Worm (Caenorhabditis elegans) whole organism, young adult: ENCODE results near the gene sec-61.A.

Source experiments
- B0019.2 ChIP-seq: fragments of 200-800 bp; sonication (Bioruptor generic); conservative IDR thresholded peaks from 2 replicates; pipeline ENCODE4 v1.3.6; 2022; ENCODE audit warnings: missing genetic modification reagents, missing genetic modification characterization, missing compliant biosample characterization
- B0261.1 ChIP-seq: sonication (generic microtip); optimal IDR thresholded peaks from 2 replicates; lab custom pipeline; 2016; ENCODE audit warnings: mild to moderate bottlenecking, missing genetic modification characterization, moderate library complexity, missing compliant biosample characterization
- C17E4.6 ChIP-seq: fragments of 200-800 bp; sonication (Bioruptor generic); IDR thresholded peaks from 2 replicates; pipeline ENCODE4 v1.3.6; 2022; ENCODE audit warnings: missing genetic modification reagents, missing genetic modification characterization, missing compliant biosample characterization
- F10E7.11 ChIP-seq: sonication (generic microtip); optimal IDR thresholded peaks from 2 replicates; lab custom pipeline; 2017; ENCODE audit warnings: mild to moderate bottlenecking, missing genetic modification characterization, moderate library complexity, missing compliant biosample characterization
- F23B12.7 ChIP-seq: sonication (generic microtip); optimal IDR thresholded peaks from 2 replicates; lab custom pipeline; 2017; ENCODE audit warnings: missing genetic modification characterization, mild to moderate bottlenecking, missing compliant biosample characterization, antibody characterized with exemption, moderate library complexity; ENCODE audit not compliant: insufficient read depth
- F52B5.7 ChIP-seq: sonication (generic microtip); optimal IDR thresholded peaks from 2 replicates; lab custom pipeline; 2016; ENCODE audit warnings: mild to moderate bottlenecking, missing genetic modification characterization, missing compliant biosample characterization
- F57A8.1 ChIP-seq: fragments of 200-800 bp; sonication (Bioruptor generic); optimal IDR thresholded peaks from 2 replicates; lab custom pipeline; 2018; ENCODE audit warnings: mild to moderate bottlenecking, missing genetic modification characterization, moderate library complexity, missing compliant biosample characterization
- F57C9.4 ChIP-seq: sonication (generic microtip); optimal IDR thresholded peaks from 2 replicates; lab custom pipeline; 2017; ENCODE audit warnings: mild to moderate bottlenecking, missing genetic modification characterization, missing compliant biosample characterization
- T07F8.4 ChIP-seq: sonication (generic microtip); optimal IDR thresholded peaks from 2 replicates; lab custom pipeline; 2016; ENCODE audit warnings: mild to moderate bottlenecking, missing genetic modification characterization, moderate library complexity, missing compliant biosample characterization
- Y67H2A.10 ChIP-seq: fragments of 200-800 bp; sonication (Bioruptor generic); conservative IDR thresholded peaks from 2 replicates; pipeline ENCODE4 v1.3.6; 2022; ENCODE audit warnings: missing genetic modification reagents, missing genetic modification characterization, missing compliant biosample characterization
- Y95B8A.8 ChIP-seq: fragments of 200-800 bp; sonication (Bioruptor generic); IDR thresholded peaks from 2 replicates; pipeline ENCODE4 v1.3.6; 2022; ENCODE audit warnings: missing genetic modification reagents, missing genetic modification characterization, missing compliant biosample characterization
- akir-1 ChIP-seq: fragments of 200-800 bp; sonication (Bioruptor generic); optimal IDR thresholded peaks from 2 replicates; lab custom pipeline; 2018; ENCODE audit warnings: mild to moderate bottlenecking, missing genetic modification characterization, moderate library complexity, missing compliant biosample characterization
- ama-1 ChIP-seq, 3 experiments: fragments of 150-350 bp in 1 of 3; sonication (generic microtip) in 2 of 3; optimal IDR thresholded peaks; 2 replicates each; lab custom pipeline; 2014 to 2018; ENCODE audit warnings: missing biosample characterization in 2 of 3, missing genetic modification characterization in 2 of 3, missing genetic modification reagents in 2 of 3
- atf-7 ChIP-seq: sonication (generic microtip); optimal IDR thresholded peaks from 2 replicates; lab custom pipeline; 2017; ENCODE audit warnings: mild to moderate bottlenecking, missing genetic modification characterization, missing compliant biosample characterization
- attf-5 ChIP-seq: fragments of 200-800 bp; sonication (Bioruptor generic); optimal IDR thresholded peaks from 2 replicates; lab custom pipeline; 2018; ENCODE audit warnings: mild to moderate bottlenecking, missing genetic modification characterization, missing compliant biosample characterization
- cebp-1 ChIP-seq, 2 experiments: fragments of 200-800 bp in 1 of 2; sonication (Bioruptor generic) in 1 of 2; sonication (generic microtip) in 1 of 2; IDR thresholded peaks in 1 of 2; optimal IDR thresholded peaks in 1 of 2; 2 replicates each; pipeline versions ENCODE4 v1.3.6 to Lab custom; 2017 to 2022; ENCODE audit warnings: missing compliant biosample characterization in 2 of 2, missing genetic modification characterization in 2 of 2, mild to moderate bottlenecking in 1 of 2, missing genetic modification reagents in 1 of 2, moderate library complexity in 1 of 2
- ceh-27 ChIP-seq: fragments of 200-800 bp; sonication (Bioruptor generic); optimal IDR thresholded peaks from 2 replicates; lab custom pipeline; 2018; ENCODE audit warnings: mild to moderate bottlenecking, missing genetic modification characterization, moderate library complexity, missing compliant biosample characterization
- ceh-79 ChIP-seq: sonication (generic microtip); optimal IDR thresholded peaks from 2 replicates; lab custom pipeline; 2017; ENCODE audit warnings: mild to moderate bottlenecking, missing genetic modification characterization, missing compliant biosample characterization
- die-1 ChIP-seq: sonication (generic microtip); optimal IDR thresholded peaks from 2 replicates; lab custom pipeline; 2016; ENCODE audit warnings: missing genotype, mild to moderate bottlenecking, missing genetic modification characterization, missing compliant biosample characterization
- dpff-1 ChIP-seq: sonication (generic microtip); optimal IDR thresholded peaks from 2 replicates; lab custom pipeline; 2017; ENCODE audit warnings: mild to moderate bottlenecking, missing genetic modification characterization, missing compliant biosample characterization
- efl-1 ChIP-seq: fragments of 150-350 bp; optimal IDR thresholded peaks from 2 replicates; lab custom pipeline; 2014; ENCODE audit warnings: missing biosample characterization, missing genetic modification reagents, missing genetic modification characterization
- egl-44 ChIP-seq: fragments of 200-800 bp; sonication (Bioruptor generic); IDR thresholded peaks from 2 replicates; pipeline ENCODE4 v1.3.6; 2022; ENCODE audit warnings: missing genetic modification reagents, missing genetic modification characterization, missing compliant biosample characterization
- ekl-4 ChIP-seq: fragments of 200-800 bp; sonication (Bioruptor generic); IDR thresholded peaks from 2 replicates; pipeline ENCODE4 v1.3.6; 2022; ENCODE audit warnings: missing genetic modification reagents, missing genetic modification characterization, missing compliant biosample characterization
- fkh-3 ChIP-seq: sonication (generic microtip); optimal IDR thresholded peaks from 2 replicates; lab custom pipeline; 2016; ENCODE audit warnings: mild to moderate bottlenecking, missing genetic modification characterization, missing compliant biosample characterization
- gei-17 ChIP-seq: fragments of 200-800 bp; sonication (Bioruptor generic); optimal IDR thresholded peaks from 2 replicates; lab custom pipeline; 2018; ENCODE audit warnings: mild to moderate bottlenecking, missing genetic modification characterization, missing compliant biosample characterization
- hmg-1.2 ChIP-seq: fragments of 200-800 bp; sonication (Bioruptor generic); IDR thresholded peaks from 2 replicates; pipeline ENCODE4 v1.3.6; 2022; ENCODE audit warnings: missing genetic modification reagents, missing genetic modification characterization, missing compliant biosample characterization
- hsf-1 ChIP-seq: fragments of 200-800 bp; sonication (Bioruptor generic); IDR thresholded peaks from 2 replicates; pipeline ENCODE4 v1.3.6; 2022; ENCODE audit warnings: missing genetic modification reagents, missing genetic modification characterization, missing compliant biosample characterization
- let-526 ChIP-seq: fragments of 200-800 bp; sonication (Bioruptor generic); IDR thresholded peaks from 2 replicates; pipeline ENCODE4 v1.3.6; 2022; ENCODE audit warnings: missing genetic modification reagents, missing genetic modification characterization, missing compliant biosample characterization
- lin-40 ChIP-seq: sonication (generic microtip); optimal IDR thresholded peaks from 2 replicates; lab custom pipeline; 2016; ENCODE audit warnings: missing genetic modification characterization, mild to moderate bottlenecking, missing compliant biosample characterization, missing genotype, missing genetic modification reagents
- lir-1 ChIP-seq: fragments of 200-800 bp; sonication (Bioruptor generic); conservative IDR thresholded peaks from 2 replicates; pipeline ENCODE4 v1.3.6; 2022; ENCODE audit warnings: missing genetic modification reagents, missing genetic modification characterization, missing compliant biosample characterization
- lsl-1 ChIP-seq: fragments of 200-800 bp; sonication (Bioruptor generic); optimal IDR thresholded peaks from 2 replicates; lab custom pipeline; 2018; ENCODE audit warnings: mild to moderate bottlenecking, missing genetic modification characterization, moderate library complexity, missing compliant biosample characterization
- madf-3 ChIP-seq: fragments of 200-800 bp; sonication (Bioruptor generic); IDR thresholded peaks from 2 replicates; pipeline ENCODE4 v1.3.6; 2022; ENCODE audit warnings: missing genetic modification reagents, missing genetic modification characterization, missing compliant biosample characterization
- mcd-1 ChIP-seq: fragments of 200-800 bp; sonication (Bioruptor generic); IDR thresholded peaks from 2 replicates; pipeline ENCODE4 v1.3.6; 2022; ENCODE audit warnings: missing genetic modification reagents, missing genetic modification characterization, missing compliant biosample characterization
- mel-28 ChIP-seq: sonication (generic microtip); optimal IDR thresholded peaks from 2 replicates; lab custom pipeline; 2016; ENCODE audit warnings: borderline replicate concordance, mild to moderate bottlenecking, missing genetic modification characterization, missing compliant biosample characterization
- nfya-1 ChIP-seq: sonication (generic microtip); optimal IDR thresholded peaks from 2 replicates; lab custom pipeline; 2017; ENCODE audit warnings: antibody characterized with exemption, missing compliant biosample characterization, missing genetic modification characterization, borderline replicate concordance; ENCODE audit not compliant: insufficient read depth
- nhr-80 ChIP-seq: sonication (generic microtip); optimal IDR thresholded peaks from 2 replicates; lab custom pipeline; 2016; ENCODE audit warnings: missing genetic modification characterization, missing compliant biosample characterization
- rec-8 ChIP-seq, 2 experiments: sonication (generic microtip); optimal IDR thresholded peaks; 2 replicates each; lab custom pipeline; 2016; ENCODE audit warnings: mild to moderate bottlenecking in 2 of 2, missing genetic modification characterization in 2 of 2, missing genetic modification reagents in 2 of 2, missing genotype in 2 of 2, missing biosample characterization in 1 of 2, missing compliant biosample characterization in 1 of 2, moderate library complexity in 1 of 2
- rpc-1 ChIP-seq, 2 experiments: fragments of 150-350 bp in 1 of 2; sonication (generic microtip) in 1 of 2; optimal IDR thresholded peaks; 2 replicates each; lab custom pipeline; 2014 to 2018; ENCODE audit warnings: missing biosample characterization in 1 of 2, missing genetic modification characterization in 1 of 2, missing genetic modification reagents in 1 of 2, missing genotype in 1 of 2
- sea-2 ChIP-seq: fragments of 200-800 bp; sonication (Bioruptor generic); IDR thresholded peaks from 2 replicates; pipeline ENCODE4 v1.3.6; 2022; ENCODE audit warnings: missing genetic modification characterization, missing compliant biosample characterization
- snpc-1.1 ChIP-seq: sonication (generic microtip); optimal IDR thresholded peaks from 2 replicates; lab custom pipeline; 2017; ENCODE audit warnings: missing genetic modification characterization, mild to moderate bottlenecking, missing compliant biosample characterization, antibody characterized with exemption, moderate library complexity, missing genotype, missing genetic modification reagents; ENCODE audit not compliant: insufficient read depth
- snpc-3.4 ChIP-seq: sonication (generic microtip); optimal IDR thresholded peaks from 2 replicates; lab custom pipeline; 2017; ENCODE audit warnings: missing genetic modification characterization, mild to moderate bottlenecking, missing compliant biosample characterization, antibody characterized with exemption, moderate library complexity, missing genotype, missing genetic modification reagents
- unc-130 ChIP-seq: sonication (generic microtip); optimal IDR thresholded peaks from 2 replicates; lab custom pipeline; 2016; ENCODE audit warnings: missing genetic modification reagents, missing genetic modification characterization, missing compliant biosample characterization
- unc-62 ChIP-seq: fragments of 150-350 bp; optimal IDR thresholded peaks from 2 replicates; lab custom pipeline; 2014; ENCODE audit warnings: missing biosample characterization, missing genetic modification reagents, missing genetic modification characterization
- ztf-18 ChIP-seq: sonication (generic microtip); optimal IDR thresholded peaks from 2 replicates; lab custom pipeline; 2016; ENCODE audit warnings: missing genotype, mild to moderate bottlenecking, missing genetic modification characterization, missing compliant biosample characterization
- ztf-25 ChIP-seq: fragments of 200-800 bp; sonication (Bioruptor generic); IDR thresholded peaks from 2 replicates; pipeline ENCODE4 v1.3.6; 2022; ENCODE audit warnings: missing genetic modification reagents, missing genetic modification characterization, missing compliant biosample characterization
- ztf-26 ChIP-seq: sonication (generic microtip); optimal IDR thresholded peaks from 2 replicates; lab custom pipeline; 2017; ENCODE audit warnings: missing genetic modification characterization, missing compliant biosample characterization
- ztf-28 ChIP-seq: fragments of 200-800 bp; sonication (Bioruptor generic); IDR thresholded peaks from 2 replicates; pipeline ENCODE4 v1.3.6; 2022; ENCODE audit warnings: missing genetic modification reagents, missing genetic modification characterization, missing compliant biosample characterization

The sec-61.A gene

ce11 chrIV:14872320-14872719 is 47.3 kb upstream of the sec-61.A start (continued):
- TF ChIP-seq ceh-27 (GFP tag; lab: Kevin White, UChicago) = no peak
- TF ChIP-seq lin-40 (tag; lab: Kevin White, UChicago) = no peak
- no peak for TF ChIP-seq unc-62
- peak; percentile 9 for TF ChIP-seq ztf-18
- TF ChIP-seq mel-28 (tag; lab: Kevin White, UChicago) = no peak
- no peak for TF ChIP-seq akir-1 (GFP tag; lab: Kevin White, UChicago)
- peak; percentile 79 for TF ChIP-seq hmg-1.2 (GFP tag; lab: Robert Waterston, UW)
- no peak for TF ChIP-seq atf-7 (tag; lab: Kevin White, UChicago)
- no peak for TF ChIP-seq rec-8 (tag; optimal IDR thresholded peaks at IDR 0.05; lab: Kevin White, UChicago)
- no peak for TF ChIP-seq lsl-1 (GFP tag; lab: Kevin White, UChicago)
- no peak for TF ChIP-seq nfya-1 (tag; lab: Kevin White, UChicago)
- no peak for TF ChIP-seq sea-2 (GFP tag; lab: Robert Waterston, UW)
- no peak for TF ChIP-seq T07F8.4 (tag; lab: Kevin White, UChicago)
- TF ChIP-seq efl-1 (GFP tag; lab: Kevin White, UChicago) = peak; percentile 7
- TF ChIP-seq dpff-1 (tag; lab: Kevin White, UChicago) = no peak
- TF ChIP-seq fkh-3 (tag; lab: Kevin White, UChicago) = no peak
- no peak for TF ChIP-seq F23B12.7 (tag; lab: Kevin White, UChicago)
- no peak for TF ChIP-seq gei-17 (GFP tag; lab: Kevin White, UChicago)
- TF ChIP-seq Y67H2A.10 (GFP tag; lab: Robert Waterston, UW) = no peak
- TF ChIP-seq Y95B8A.8 (GFP tag; lab: Robert Waterston, UW) = no peak
- no peak for TF ChIP-seq lir-1 (GFP tag; lab: Robert Waterston, UW)
- no peak for TF ChIP-seq ztf-28 (GFP tag; lab: Robert Waterston, UW)
- TF ChIP-seq F57A8.1 (GFP tag; lab: Kevin White, UChicago) = no peak
- no peak for TF ChIP-seq ceh-79 (tag; lab: Kevin White, UChicago)
- peak; percentile 58 for TF ChIP-seq ztf-26 (tag; lab: Kevin White, UChicago)
- no peak for TF ChIP-seq F52B5.7
- no peak for TF ChIP-seq B0019.2 (GFP tag; lab: Robert Waterston, UW)
- no peak for TF ChIP-seq F57C9.4 (tag; lab: Kevin White, UChicago)
- no peak for TF ChIP-seq cebp-1 (GFP tag; IDR thresholded peaks at IDR 0.05; lab: Robert Waterston, UW)
- no peak for TF ChIP-seq cebp-1 (tag; optimal IDR thresholded peaks at IDR 0.05; lab: Kevin White, UChicago)
- TF ChIP-seq rpc-1 (optimal IDR thresholded peaks at IDR 0.05; lab: Kevin White, UChicago) = no peak
- no peak for TF ChIP-seq rpc-1 (tag; optimal IDR thresholded peaks at IDR 0.05; lab: Kevin White, UChicago)
- no peak; the same call in 1 of the 2 replicates for TF ChIP-seq mcd-1 (GFP tag; lab: Robert Waterston, UW)
- TF ChIP-seq let-526 (GFP tag; lab: Robert Waterston, UW) = no peak
- no peak for TF ChIP-seq snpc-1.1
- no peak for TF ChIP-seq madf-3 (GFP tag; lab: Robert Waterston, UW)
- no peak for TF ChIP-seq hsf-1
- no peak for TF ChIP-seq die-1 (tag; lab: Kevin White, UChicago)
- TF ChIP-seq ama-1 (optimal IDR thresholded peaks at IDR 0.05; lab: Kevin White, UChicago) = no peak
- TF ChIP-seq ama-1 (GFP tag; optimal IDR thresholded peaks at IDR 0.05; lab: Kevin White, UChicago) = no peak
- no peak for TF ChIP-seq F10E7.11
- TF ChIP-seq nhr-80 = no peak
- TF ChIP-seq egl-44 (GFP tag; lab: Robert Waterston, UW) = no peak
- no peak for TF ChIP-seq ekl-4 (GFP tag; lab: Robert Waterston, UW)
- peak; percentile 43 for TF ChIP-seq attf-5
- TF ChIP-seq C17E4.6 (GFP tag; lab: Robert Waterston, UW) = no peak
- no peak for TF ChIP-seq ztf-25
- TF ChIP-seq snpc-3.4 (tag; lab: Kevin White, UChicago) = no peak
- no peak for TF ChIP-seq B0261.1
- no peak for TF ChIP-seq unc-130 (GFP tag; lab: Kevin White, UChicago)
